Fruit fly (Drosophila melanogaster): Measurements from ENCODE around the gene CG4022.
A peak's percentile ranks its signal among the peaks of the same experiment; 100 is the strongest.

Gene CG4022

dm6 chr3L:9426656-9427294, 16.1 kb upstream of the CG4022 start, which contains the start of the genes Atat and Shc (continued):
- TF ChIP-seq CG18619 (GFP tag; optimal IDR thresholded peaks at IDR 0.05) = peak; percentile 99
- TF ChIP-seq CG14667 (GFP tag; IDR thresholded peaks at IDR 0.05) = peak; percentile 100
- TF ChIP-seq ac (GFP tag; optimal IDR thresholded peaks at IDR 0.05) = peak; percentile 92
- peak; percentile 99 for TF ChIP-seq CG1647 (GFP tag; optimal IDR thresholded peaks at IDR 0.05)
- TF ChIP-seq Dip2 (GFP tag; IDR thresholded peaks at IDR 0.05) = peak; percentile 83
- TF ChIP-seq Awh (GFP tag; IDR thresholded peaks at IDR 0.05) = peak; percentile 98
- peak; percentile 100 for TF ChIP-seq CG9797 (GFP tag; optimal IDR thresholded peaks at IDR 0.05)
- peak; percentile 72 for TF ChIP-seq bigmax (GFP tag; optimal IDR thresholded peaks at IDR 0.05)
- TF ChIP-seq Dbx (GFP tag; IDR thresholded peaks at IDR 0.05) = peak; percentile 100
- peak; percentile 69 for TF ChIP-seq MESR4 (GFP tag; optimal IDR thresholded peaks at IDR 0.05)
- TF ChIP-seq Poxn (GFP tag; IDR thresholded peaks at IDR 0.05) = peak; percentile 99
- TF ChIP-seq sima (GFP tag; optimal IDR thresholded peaks at IDR 0.05) = peak; percentile 98
- peak; percentile 97 for TF ChIP-seq gcm2 (GFP tag; optimal IDR thresholded peaks at IDR 0.05)
- TF ChIP-seq sim (GFP tag; IDR thresholded peaks at IDR 0.05) = peak; percentile 95
- peak; percentile 100 for TF ChIP-seq CG32772 (GFP tag; IDR thresholded peaks at IDR 0.05)
- TF ChIP-seq CG17568 (GFP tag; optimal IDR thresholded peaks at IDR 0.05) = peak; percentile 95
- peak; percentile 100 for TF ChIP-seq Antp (GFP tag; optimal IDR thresholded peaks at IDR 0.05)
- TF ChIP-seq CG17829 (tag; optimal IDR thresholded peaks at IDR 0.05) = peak; percentile 98
- peak; percentile 100 for TF ChIP-seq CG4404 (GFP tag; IDR thresholded peaks at IDR 0.05)
- TF ChIP-seq slbo (GFP tag; IDR thresholded peaks at IDR 0.05) = peak; percentile 100
- TF ChIP-seq ems (GFP tag; optimal IDR thresholded peaks at IDR 0.05) = peak; percentile 99
- peak; percentile 97 for TF ChIP-seq CG11504 (tag; optimal IDR thresholded peaks at IDR 0.05)
- TF ChIP-seq CG14050 (GFP tag; IDR thresholded peaks at IDR 0.05) = peak; percentile 99
- peak; percentile 99 for TF ChIP-seq dm (GFP tag; optimal IDR thresholded peaks at IDR 0.05)
- TF ChIP-seq Hr3 (GFP tag; optimal IDR thresholded peaks at IDR 0.05) = peak; percentile 100
- peak; percentile 81 for TF ChIP-seq CG4707 (GFP tag; optimal IDR thresholded peaks at IDR 0.05)
- TF ChIP-seq run (tag; optimal IDR thresholded peaks at IDR 0.05) = peak; percentile 94
- peak; percentile 99 for TF ChIP-seq lab (GFP tag; optimal IDR thresholded peaks at IDR 0.05)
- TF ChIP-seq Six4 (GFP tag; optimal IDR thresholded peaks at IDR 0.05) = peak; percentile 99
- no peak for TF ChIP-seq Lpt (GFP tag; optimal IDR thresholded peaks at IDR 0.05)
- peak; percentile 99 for TF ChIP-seq Atf-2 (GFP tag; optimal IDR thresholded peaks at IDR 0.05)
- TF ChIP-seq dmrt11E (tag; optimal IDR thresholded peaks at IDR 0.05) = peak; percentile 98
- TF ChIP-seq Usf (GFP tag; optimal IDR thresholded peaks at IDR 0.05) = peak; percentile 99
- peak in 1 of 2 experiments; percentile 77 for TF ChIP-seq crp (GFP tag; optimal IDR thresholded peaks at IDR 0.05)
- TF ChIP-seq Kr (GFP tag; optimal IDR thresholded peaks at IDR 0.05) = no peak
- TF ChIP-seq hkb (optimal IDR thresholded peaks at IDR 0.05) = peak; percentile 90
- TF ChIP-seq hkb (GFP tag; IDR thresholded peaks at IDR 0.05) = peak; percentile 98
- peak; percentile 92 for TF ChIP-seq CG3407 (GFP tag; optimal IDR thresholded peaks at IDR 0.05)
- TF ChIP-seq BEAF-32 (GFP tag; optimal IDR thresholded peaks at IDR 0.05) = peak; percentile 99

- TF ChIP-seq zen (tag; optimal IDR thresholded peaks at IDR 0.05) = no peak
- peak; percentile 40 for TF ChIP-seq lab (GFP tag; optimal IDR thresholded peaks at IDR 0.05)
- TF ChIP-seq repo (GFP tag; optimal IDR thresholded peaks at IDR 0.05) = no peak
- TF ChIP-seq chinmo (GFP tag; IDR thresholded peaks at IDR 0.05; ENCODE audit: partially characterized antibody) = no peak
- TF ChIP-seq twi (tag; optimal IDR thresholded peaks at IDR 0.05) = no peak
- TF ChIP-seq lola (GFP tag; optimal IDR thresholded peaks at IDR 0.05) = no peak
- peak; percentile 16; the same call in 1 of the 2 replicates for TF ChIP-seq CG32532 (GFP tag; IDR thresholded peaks at IDR 0.05)
- TF ChIP-seq nmo (GFP tag; optimal IDR thresholded peaks at IDR 0.05) = peak; percentile 16
- no peak for TF ChIP-seq inv (GFP tag; IDR thresholded peaks at IDR 0.05; ENCODE audit: partially characterized antibody)
- peak; percentile 16 for TF ChIP-seq phol (tag; optimal IDR thresholded peaks at IDR 0.05)
- TF ChIP-seq Blimp-1 (GFP tag; optimal IDR thresholded peaks at IDR 0.05) = peak; percentile 9
- TF ChIP-seq CG6791 (GFP tag; IDR thresholded peaks at IDR 0.05; ENCODE audit: partially characterized antibody) = no peak
- TF ChIP-seq gce (GFP tag; IDR thresholded peaks at IDR 0.05) = no peak
- TF ChIP-seq PHDP (tag; optimal IDR thresholded peaks at IDR 0.05) = peak; percentile 10
Measured at dm6 chr3L:9425838-9426237, 15.2 kb upstream of the CG4022 start.

Measured in whole organism, embryonic.